Fruit fly (Drosophila melanogaster) whole organism, embryonic: ENCODE data around the gene CG10431.

ENCODE experiments used
- Kr ChIP-seq: fragments of 200-800 bp; sonication (Bioruptor generic); optimal IDR thresholded peaks from 2 replicates; lab custom pipeline; 2017; ENCODE audit warnings: missing biosample characterization, mild to moderate bottlenecking, missing genetic modification characterization
- TFAM ChIP-seq: fragments of 200-800 bp; sonication (Bioruptor generic); optimal IDR thresholded peaks from 2 replicates; lab custom pipeline; 2017; ENCODE audit warnings: missing biosample characterization, missing genetic modification characterization, inconsistent platforms

DNA sequence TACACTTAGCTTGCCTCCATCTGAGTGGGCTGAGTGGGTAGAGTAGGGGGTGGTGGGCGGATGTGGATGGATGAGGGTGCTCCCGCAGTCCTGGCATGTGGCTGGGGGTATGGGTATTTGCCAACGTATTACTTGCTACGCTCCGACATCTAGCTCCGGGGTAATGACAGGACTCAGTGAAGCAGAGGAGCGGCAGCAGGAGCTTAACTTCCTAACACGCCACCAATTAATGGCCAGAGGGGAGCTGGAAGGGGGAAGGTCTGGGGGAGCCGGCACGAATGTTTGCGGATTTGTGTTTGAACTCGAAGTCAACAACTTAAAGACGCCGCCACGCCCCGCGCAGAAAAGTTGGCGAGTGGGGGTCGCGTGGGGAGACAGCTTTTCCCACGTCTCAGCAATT is 43.8 kb downstream of the CG10431 start:
- TF ChIP-seq TFAM (GFP tag; lab: Kevin White, UChicago) = no peak
- TF ChIP-seq Kr (GFP tag; lab: Kevin White, UChicago) = no peak
